Fruit fly (Drosophila melanogaster) S2 (cell line): ENCODE data around the gene CG18549.

Experiments used
- CG8478 ChIP-seq: fragments of >200 bp; optimal IDR thresholded peaks from 2 replicates; lab custom pipeline; 2018
- CTCF ChIP-seq, 2 experiments: fragments of >200 bp; optimal IDR thresholded peaks; 2 replicates each; lab custom pipeline; 2018

- TF ChIP-seq CG8478 (lab: Kevin White, UChicago): no peak
- TF ChIP-seq CTCF (optimal IDR thresholded peaks at IDR 0.05; lab: Kevin White, UChicago): peak; percentile 20 to 23
These were observed 26.6 kb upstream of the CG18549 start, which contains the start of the genes Scgbeta and CG17202 for dm6 chr3R:12422379-12422975.
